Worm (Caenorhabditis elegans): ENCODE results near the gene Y41C4A.21.

ce11 chrIII:11699959-11700358 lies 32.2 kb upstream of the Y41C4A.21 start, which contains the start of gene pqn-84:
- TF ChIP-seq nhr-12 (tag; optimal IDR thresholded peaks at IDR 0.05) (no peak), unc-62 (GFP tag; optimal IDR thresholded peaks at IDR 0.05) (no peak), ama-1 (optimal IDR thresholded peaks at IDR 0.05) (no peak), ztf-11 (tag; optimal IDR thresholded peaks at IDR 0.05) (no peak), nhr-10 (tag; optimal IDR thresholded peaks at IDR 0.05) (no peak), mab-5 (tag; optimal IDR thresholded peaks at IDR 0.05) (no peak), blmp-1 (tag; optimal IDR thresholded peaks at IDR 0.05; ENCODE audit: insufficient read depth) (no peak), lin-13 (GFP tag; optimal IDR thresholded peaks at IDR 0.05) (no peak), peb-1 (tag; optimal IDR thresholded peaks at IDR 0.05) (no peak), alr-1 (tag; optimal IDR thresholded peaks at IDR 0.05) (no peak)
